Fruit fly (Drosophila melanogaster): ENCODE measurements around the gene Cad86C.

DNA sequence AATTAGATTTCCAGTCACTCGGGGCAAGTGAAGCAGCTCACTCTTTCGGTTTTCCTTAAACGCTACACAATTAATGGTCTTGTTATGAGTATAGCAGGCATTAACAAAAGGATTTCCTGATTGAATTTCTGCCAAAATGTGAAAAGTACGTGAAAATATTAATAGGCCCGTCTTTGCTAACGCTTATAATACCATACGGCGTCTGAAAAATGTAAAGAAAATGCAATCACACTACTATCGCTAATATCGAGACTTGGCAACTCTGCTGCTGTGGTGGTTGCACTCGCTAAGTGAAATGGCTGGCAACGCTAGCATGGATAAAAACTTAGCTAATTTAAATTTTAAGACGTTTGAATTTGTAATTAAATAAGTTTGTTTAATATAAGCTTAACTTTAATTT lies 66.4 kb downstream of the Cad86C start, which contains the start of gene CG6621:
- TF ChIP-seq CTCF (optimal IDR thresholded peaks at IDR 0.05) = peak; percentile 50 to 68
- TF ChIP-seq CG8478 (optimal IDR thresholded peaks at IDR 0.05) = no peak
